Worm (Caenorhabditis elegans) whole organism, late embryonic: ENCODE data around the gene madf-5.

Experiments
- C08G9.2 ChIP-seq: sonication (generic microtip); optimal IDR thresholded peaks from 2 replicates; lab custom pipeline; 2016; ENCODE audit warnings: mild to moderate bottlenecking, missing genetic modification characterization, moderate library complexity, missing compliant biosample characterization
- C38D4.7 ChIP-seq: fragments of 200-800 bp; sonication (Bioruptor generic); optimal IDR thresholded peaks from 2 replicates; lab custom pipeline; 2018; ENCODE audit warnings: mild to moderate bottlenecking, missing genetic modification characterization, moderate library complexity, missing compliant biosample characterization
- Y22D7AL.16 ChIP-seq: sonication (generic microtip); optimal IDR thresholded peaks from 2 replicates; lab custom pipeline; 2016; ENCODE audit warnings: missing genetic modification characterization, missing compliant biosample characterization
- ama-1 ChIP-seq: fragments of 150-350 bp; optimal IDR thresholded peaks from 2 replicates; lab custom pipeline; 2014
- ceh-14 ChIP-seq: sonication (generic microtip); optimal IDR thresholded peaks from 2 replicates; lab custom pipeline; 2016; ENCODE audit warnings: missing genotype, missing genetic modification characterization, missing compliant biosample characterization
- ceh-18 ChIP-seq: sonication (generic microtip); optimal IDR thresholded peaks from 2 replicates; lab custom pipeline; 2016; ENCODE audit warnings: missing genetic modification characterization, missing compliant biosample characterization
- ceh-2 ChIP-seq: sonication (generic microtip); optimal IDR thresholded peaks from 2 replicates; lab custom pipeline; 2016; ENCODE audit warnings: missing genotype, missing genetic modification characterization, missing compliant biosample characterization
- ceh-22 ChIP-seq: sonication (generic microtip); optimal IDR thresholded peaks from 2 replicates; lab custom pipeline; 2017; ENCODE audit warnings: missing biosample characterization, missing genetic modification characterization
- ceh-31 ChIP-seq: sonication (generic microtip); optimal IDR thresholded peaks from 2 replicates; lab custom pipeline; 2016; ENCODE audit warnings: missing genetic modification characterization, missing compliant biosample characterization
- ceh-34 ChIP-seq: sonication (generic microtip); optimal IDR thresholded peaks from 2 replicates; lab custom pipeline; 2016; ENCODE audit warnings: mild to moderate bottlenecking, missing genetic modification characterization, missing compliant biosample characterization
- ceh-45 ChIP-seq: fragments of 200-800 bp; sonication (Bioruptor generic); IDR thresholded peaks from 2 replicates; pipeline ENCODE4 v1.3.6; 2022; ENCODE audit warnings: missing genetic modification reagents, missing genetic modification characterization, missing compliant biosample characterization
- ceh-6 ChIP-seq: fragments of 200-800 bp; sonication (Bioruptor generic); optimal IDR thresholded peaks from 2 replicates; lab custom pipeline; 2018; ENCODE audit warnings: mild to moderate bottlenecking, missing genetic modification characterization, missing compliant biosample characterization
- ceh-9 ChIP-seq: sonication (generic microtip); optimal IDR thresholded peaks from 2 replicates; lab custom pipeline; 2016; ENCODE audit warnings: mild to moderate bottlenecking, missing genetic modification characterization, inconsistent platforms, missing compliant biosample characterization
- elt-4 ChIP-seq: sonication (generic microtip); optimal IDR thresholded peaks from 2 replicates; lab custom pipeline; 2016; ENCODE audit warnings: missing genetic modification characterization, missing compliant biosample characterization
- eyg-1 ChIP-seq: sonication (generic microtip); optimal IDR thresholded peaks from 2 replicates; lab custom pipeline; 2016; ENCODE audit warnings: missing genotype, missing genetic modification characterization, missing compliant biosample characterization
- gmeb-2 ChIP-seq: sonication (generic microtip); optimal IDR thresholded peaks from 2 replicates; lab custom pipeline; 2016; ENCODE audit warnings: missing genetic modification characterization, inconsistent platforms, missing compliant biosample characterization
- madf-2 ChIP-seq: sonication (generic microtip); optimal IDR thresholded peaks from 2 replicates; lab custom pipeline; 2017; ENCODE audit warnings: missing genetic modification characterization, missing compliant biosample characterization
- mec-3 ChIP-seq: sonication (generic microtip); optimal IDR thresholded peaks from 2 replicates; lab custom pipeline; 2016; ENCODE audit warnings: borderline replicate concordance, missing genetic modification characterization, missing compliant biosample characterization
- nhr-11 ChIP-seq: fragments of 150-350 bp; optimal IDR thresholded peaks from 2 replicates; lab custom pipeline; 2014; ENCODE audit warnings: missing biosample characterization, missing genetic modification characterization
- odd-2 ChIP-seq: sonication (generic microtip); optimal IDR thresholded peaks from 2 replicates; lab custom pipeline; 2017; ENCODE audit warnings: antibody characterized with exemption, mild to moderate bottlenecking, missing genetic modification characterization, missing compliant biosample characterization
- pax-1 ChIP-seq: fragments of 150-350 bp; optimal IDR thresholded peaks from 2 replicates; lab custom pipeline; 2014; ENCODE audit warnings: missing biosample characterization, missing genetic modification characterization
- pha-4 ChIP-seq: fragments of 150-350 bp; optimal IDR thresholded peaks from 2 replicates; lab custom pipeline; 2018; ENCODE audit warnings: missing biosample characterization, missing genetic modification reagents, missing genetic modification characterization
- pqm-1 ChIP-seq: sonication (generic microtip); optimal IDR thresholded peaks from 2 replicates; lab custom pipeline; 2016; ENCODE audit warnings: missing genetic modification characterization, missing compliant biosample characterization
- pros-1 ChIP-seq: fragments of 150-350 bp; optimal IDR thresholded peaks from 2 replicates; lab custom pipeline; 2014; ENCODE audit warnings: missing biosample characterization, missing genetic modification reagents, missing genetic modification characterization
- rnt-1 ChIP-seq: sonication (generic microtip); optimal IDR thresholded peaks from 2 replicates; lab custom pipeline; 2016; ENCODE audit warnings: missing genetic modification characterization, missing compliant biosample characterization
- sdc-2 ChIP-seq: sonication (generic microtip); optimal IDR thresholded peaks from 2 replicates; lab custom pipeline; 2016; ENCODE audit warnings: missing genotype, missing genetic modification characterization, missing compliant biosample characterization
- sox-4 ChIP-seq: sonication (generic microtip); optimal IDR thresholded peaks from 2 replicates; lab custom pipeline; 2017; ENCODE audit warnings: mild to moderate bottlenecking, missing genetic modification characterization, inconsistent platforms, missing compliant biosample characterization
- tbx-2 ChIP-seq: sonication (generic microtip); optimal IDR thresholded peaks from 2 replicates; lab custom pipeline; 2016; ENCODE audit warnings: missing genetic modification characterization, missing compliant biosample characterization
- unc-3 ChIP-seq, 2 experiments: fragments of 200-800 bp in 1 of 2; sonication (Bioruptor generic) in 1 of 2; sonication (generic microtip) in 1 of 2; conservative IDR thresholded peaks in 1 of 2; optimal IDR thresholded peaks in 1 of 2; 2 replicates each; pipeline versions ENCODE4 v1.3.6 to Lab custom; 2016 to 2022; ENCODE audit warnings: missing compliant biosample characterization in 2 of 2, missing genetic modification characterization in 2 of 2, missing genetic modification reagents in 1 of 2
- unc-42 ChIP-seq: sonication (generic microtip); optimal IDR thresholded peaks from 2 replicates; lab custom pipeline; 2016; ENCODE audit warnings: missing genotype, missing genetic modification characterization, missing compliant biosample characterization
- unc-55 ChIP-seq: sonication (generic microtip); optimal IDR thresholded peaks from 2 replicates; lab custom pipeline; 2017; ENCODE audit warnings: missing biosample characterization, missing genetic modification reagents, missing genetic modification characterization
- unc-86 ChIP-seq: sonication (generic microtip); optimal IDR thresholded peaks from 2 replicates; lab custom pipeline; 2016; ENCODE audit warnings: missing genetic modification characterization, missing compliant biosample characterization
- zip-5 ChIP-seq: sonication (generic microtip); optimal IDR thresholded peaks from 2 replicates; lab custom pipeline; 2016; ENCODE audit warnings: missing genetic modification characterization, missing compliant biosample characterization

madf-5 gene

ce11 chrII:14573315-14573714 is at the start of gene madf-5:
TSS of gene madf-5 (plus strand) at chrII:14573615.
- TF ChIP-seq sdc-2 (tag; lab: Kevin White, UChicago) (no peak), pqm-1 (tag; lab: Kevin White, UChicago) (no peak), zip-5 (tag; lab: Kevin White, UChicago) (no peak), ceh-34 (tag; lab: Kevin White, UChicago) (no peak), nhr-11 (tag; lab: Kevin White, UChicago) (no peak), ceh-14 (tag; lab: Kevin White, UChicago) (no peak), ceh-31 (tag; lab: Kevin White, UChicago) (no peak), sox-4 (tag; lab: Kevin White, UChicago) (no peak), mec-3 (tag; lab: Kevin White, UChicago) (no peak), unc-3 (GFP tag; conservative IDR thresholded peaks at IDR 0.05; lab: Robert Waterston, UW) (no peak), unc-3 (tag; optimal IDR thresholded peaks at IDR 0.05; lab: Kevin White, UChicago) (no peak)
- TF ChIP-seq, all 69 proteins: peak for 0

ce11 chrII:14523645-14524223 is 49.7 kb upstream of the madf-5 start, which contains the start of gene pot-2:
TSS of gene pot-2 (plus strand) at chrII:14524173.
- TF ChIP-seq pax-1 (tag; lab: Kevin White, UChicago) (no peak), ceh-18 (tag; lab: Kevin White, UChicago) (no peak), ceh-45 (GFP tag; lab: Robert Waterston, UW) (no peak), ama-1 (lab: Kevin White, UChicago) (no peak), pros-1 (tag; lab: Kevin White, UChicago) (no peak), madf-2 (tag; lab: Kevin White, UChicago) (no peak), ceh-22 (tag; lab: Kevin White, UChicago) (no peak), tbx-2 (tag; lab: Kevin White, UChicago) (no peak), C38D4.7 (no peak), pha-4 (tag; lab: Kevin White, UChicago) (no peak), pqm-1 (tag; lab: Kevin White, UChicago) (no peak), odd-2 (tag; lab: Kevin White, UChicago) (no peak)

ce11 chrII:14525013-14525412 is 48.4 kb upstream of the madf-5 start, which contains the start of gene F57C2.4:
TSS of gene F57C2.4 (plus strand) at chrII:14525313.
- no peak for TF ChIP-seq unc-3 (GFP tag; conservative IDR thresholded peaks at IDR 0.05; lab: Robert Waterston, UW)
- no peak for TF ChIP-seq unc-3 (tag; optimal IDR thresholded peaks at IDR 0.05; lab: Kevin White, UChicago)
- TF ChIP-seq Y22D7AL.16 (tag; lab: Kevin White, UChicago) = no peak

- TF ChIP-seq rnt-1 = no peak
- TF ChIP-seq gmeb-2 = no peak
- no peak for TF ChIP-seq eyg-1 (tag; lab: Kevin White, UChicago)
- no peak for TF ChIP-seq sdc-2 (tag; lab: Kevin White, UChicago)
- no peak for TF ChIP-seq C08G9.2 (tag; lab: Kevin White, UChicago)
- TF ChIP-seq Y22D7AL.16 (tag; lab: Kevin White, UChicago) = no peak
- no peak for TF ChIP-seq elt-4
- no peak for TF ChIP-seq ceh-2 (tag; lab: Kevin White, UChicago)
- no peak for TF ChIP-seq tbx-2 (tag; lab: Kevin White, UChicago)
- no peak for TF ChIP-seq unc-55 (GFP tag; lab: Kevin White, UChicago)
- no peak for TF ChIP-seq unc-86 (tag; lab: Kevin White, UChicago)
- TF ChIP-seq ceh-6 (GFP tag; lab: Kevin White, UChicago) = no peak
- TF ChIP-seq zip-5 (tag; lab: Kevin White, UChicago) = no peak
- no peak for TF ChIP-seq pqm-1 (tag; lab: Kevin White, UChicago)
- no peak for TF ChIP-seq pax-1 (tag; lab: Kevin White, UChicago)
- no peak for TF ChIP-seq unc-42 (tag; lab: Kevin White, UChicago)
- TF ChIP-seq ceh-9 (tag; lab: Kevin White, UChicago) = no peak
These were observed 46.3 kb upstream of the madf-5 start for ce11 chrII:14527104-14527503.
